Worm (Caenorhabditis elegans): Measurements from ENCODE around the gene F08F1.4.

The F08F1.4 gene

ce11 chrX:8432361-8432760 lies 19.1 kb downstream of the F08F1.4 start, which contains the start of gene kin-9:
Gene kin-9, plus strand, starts transcription at chrX:8432661.
- TF ChIP-seq lsy-2 (tag; optimal IDR thresholded peaks at IDR 0.05) (no peak), blmp-1 (tag; optimal IDR thresholded peaks at IDR 0.05; ENCODE audit: insufficient read depth) (no peak), nhr-77 (tag; optimal IDR thresholded peaks at IDR 0.05) (no peak), unc-39 (tag; optimal IDR thresholded peaks at IDR 0.05) (no peak), ztf-4 (tag; optimal IDR thresholded peaks at IDR 0.05) (no peak), crh-2 (tag; optimal IDR thresholded peaks at IDR 0.05) (no peak), nhr-12 (tag; optimal IDR thresholded peaks at IDR 0.05) (no peak), ceh-82 (tag; optimal IDR thresholded peaks at IDR 0.05) (no peak), dmd-4 (tag; optimal IDR thresholded peaks at IDR 0.05) (no peak), R02D3.7 (tag; optimal IDR thresholded peaks at IDR 0.05) (no peak)

ce11 chrX:8438756-8439155 lies 25.5 kb downstream of the F08F1.4 start:
- TF ChIP-seq blmp-1 (tag; optimal IDR thresholded peaks at IDR 0.05; ENCODE audit: insufficient read depth) (peak; percentile 37), alr-1 (tag; optimal IDR thresholded peaks at IDR 0.05) (no peak), nhr-11 (tag; optimal IDR thresholded peaks at IDR 0.05) (no peak)

ce11 chrX:8440001-8440735 lies 26.9 kb downstream of the F08F1.4 start:
- TF ChIP-seq unc-62 (GFP tag; optimal IDR thresholded peaks at IDR 0.05) (no peak), alr-1 (tag; optimal IDR thresholded peaks at IDR 0.05) (no peak), nhr-25 (tag; optimal IDR thresholded peaks at IDR 0.05) (no peak), sma-9 (GFP tag; optimal IDR thresholded peaks at IDR 0.05) (peak; percentile 51), sma-9 (tag; optimal IDR thresholded peaks at IDR 0.05) (no peak), nhr-129 (tag; optimal IDR thresholded peaks at IDR 0.05) (peak; percentile 32), dmd-4 (tag; optimal IDR thresholded peaks at IDR 0.05) (no peak), F13H6.1 (tag; optimal IDR thresholded peaks at IDR 0.05) (peak; percentile 20)

- TF ChIP-seq unc-62 (GFP tag; optimal IDR thresholded peaks at IDR 0.05) (no peak), ztf-11 (tag; optimal IDR thresholded peaks at IDR 0.05) (no peak), fos-1 (tag; optimal IDR thresholded peaks at IDR 0.05) (no peak), nhr-77 (tag; optimal IDR thresholded peaks at IDR 0.05) (no peak), nhr-6 (tag; optimal IDR thresholded peaks at IDR 0.05) (no peak), sma-9 (GFP tag; optimal IDR thresholded peaks at IDR 0.05) (no peak), sma-9 (tag; optimal IDR thresholded peaks at IDR 0.05) (no peak), mbf-1 (tag; optimal IDR thresholded peaks at IDR 0.05) (no peak), nhr-23 (tag; optimal IDR thresholded peaks at IDR 0.05) (no peak), nhr-21 (tag; optimal IDR thresholded peaks at IDR 0.05) (no peak), lin-11 (tag; optimal IDR thresholded peaks at IDR 0.05) (no peak), unc-39 (tag; optimal IDR thresholded peaks at IDR 0.05) (no peak), nhr-25 (tag; optimal IDR thresholded peaks at IDR 0.05) (no peak), ama-1 (optimal IDR thresholded peaks at IDR 0.05) (no peak), R02D3.7 (tag; optimal IDR thresholded peaks at IDR 0.05) (no peak), mdl-1 (tag; optimal IDR thresholded peaks at IDR 0.05) (no peak)
These were observed 31.7 kb downstream of the F08F1.4 start for ce11 chrX:8444922-8445321.

ce11 chrX:8446108-8446507 lies 32.9 kb downstream of the F08F1.4 start, which contains the start of gene F16F9.1:
Gene F16F9.1, plus strand, starts transcription at chrX:8446408.
- TF ChIP-seq elt-3 (tag; optimal IDR thresholded peaks at IDR 0.05) (no peak), dmd-4 (tag; optimal IDR thresholded peaks at IDR 0.05) (no peak), nhr-237 (tag; optimal IDR thresholded peaks at IDR 0.05) (no peak), skn-1 (tag; optimal IDR thresholded peaks at IDR 0.05) (no peak), nhr-77 (tag; optimal IDR thresholded peaks at IDR 0.05) (no peak), ztf-1 (GFP tag; conservative IDR thresholded peaks at IDR 0.05) (no peak), Y55F3AM.14 (GFP tag; optimal IDR thresholded peaks at IDR 0.05) (no peak), alr-1 (tag; optimal IDR thresholded peaks at IDR 0.05) (no peak), ceh-16 (tag; optimal IDR thresholded peaks at IDR 0.05) (no peak), unc-62 (GFP tag; optimal IDR thresholded peaks at IDR 0.05) (no peak), sem-4 (tag; optimal IDR thresholded peaks at IDR 0.05) (no peak), nhr-10 (tag; optimal IDR thresholded peaks at IDR 0.05) (no peak), F13H6.1 (tag; optimal IDR thresholded peaks at IDR 0.05) (no peak), ztf-11 (tag; optimal IDR thresholded peaks at IDR 0.05) (no peak), ztf-4 (tag; optimal IDR thresholded peaks at IDR 0.05) (no peak), ama-1 (optimal IDR thresholded peaks at IDR 0.05) (no peak), nhr-129 (tag; optimal IDR thresholded peaks at IDR 0.05) (no peak), blmp-1 (tag; optimal IDR thresholded peaks at IDR 0.05; ENCODE audit: insufficient read depth) (no peak), C34F6.9 (tag; optimal IDR thresholded peaks at IDR 0.05) (no peak)

Data from whole organism, L2 larva.